Fruit fly (Drosophila melanogaster) Kc167 (cell line): ENCODE results near the gene Cat.

Experiments
- Myc ChIP-seq: fragments of >200 bp; optimal IDR thresholded peaks from 2 replicates; lab custom pipeline; 2017; ENCODE audit warnings: missing external identifiers
- Sin3A ChIP-seq: fragments of >200 bp; optimal IDR thresholded peaks from 2 replicates; lab custom pipeline; 2018; ENCODE audit warnings: missing external identifiers
- h ChIP-seq: fragments of >200 bp; optimal IDR thresholded peaks from 3 replicates; lab custom pipeline; 2018; ENCODE audit warnings: missing external identifiers
- insv ChIP-seq: fragments of >200 bp; optimal IDR thresholded peaks from 3 replicates; lab custom pipeline; 2018; ENCODE audit warnings: missing external identifiers
- psq ChIP-seq: fragments of >200 bp; optimal IDR thresholded peaks from 2 replicates; lab custom pipeline; 2017; ENCODE audit warnings: missing external identifiers
- ttk ChIP-seq: sonication (Bioruptor generic); optimal IDR thresholded peaks from 2 replicates; lab custom pipeline; 2017; ENCODE audit warnings: missing external identifiers

Cat gene

dm6 chr3L:18824851-18825250, 2.4 kb downstream of the Cat start:
- no peak for TF ChIP-seq h

- TF ChIP-seq h = no peak
- no peak for TF ChIP-seq Myc (lab: Kevin White, UChicago)
- TF ChIP-seq ttk (lab: Kevin White, UChicago) = no peak
- TF ChIP-seq insv (lab: Kevin White, UChicago) = no peak
- no peak for TF ChIP-seq psq (lab: Kevin White, UChicago)
- TF ChIP-seq Sin3A = no peak
Measured at dm6 chr3L:18825993-18826392, 3.6 kb downstream of the Cat start.

- no peak for TF ChIP-seq Myc (lab: Kevin White, UChicago)
Measured at dm6 chr3L:18828318-18828717, 5.9 kb downstream of the Cat start.

- TF ChIP-seq psq (lab: Kevin White, UChicago) = no peak
- no peak for TF ChIP-seq Myc (lab: Kevin White, UChicago)
- no peak for TF ChIP-seq h
- TF ChIP-seq ttk (lab: Kevin White, UChicago) = no peak
- TF ChIP-seq insv (lab: Kevin White, UChicago) = no peak
- TF ChIP-seq Sin3A = no peak
Measured at dm6 chr3L:18832195-18832594, 9.8 kb downstream of the Cat start.

dm6 chr3L:18832708-18833107, 10.3 kb downstream of the Cat start:
- TF ChIP-seq Sin3A (no peak), Myc (lab: Kevin White, UChicago) (no peak), ttk (lab: Kevin White, UChicago) (no peak), insv (lab: Kevin White, UChicago) (no peak), h (no peak), psq (lab: Kevin White, UChicago) (no peak)

- no peak for TF ChIP-seq psq (lab: Kevin White, UChicago)
Measured at dm6 chr3L:18833234-18833633, 10.8 kb downstream of the Cat start.

dm6 chr3L:18834924-18835323, 12.5 kb downstream of the Cat start:
- TF ChIP-seq Sin3A (no peak), insv (lab: Kevin White, UChicago) (no peak), psq (lab: Kevin White, UChicago) (no peak), h (no peak), ttk (lab: Kevin White, UChicago) (no peak), Myc (lab: Kevin White, UChicago) (no peak)

- TF ChIP-seq ttk (lab: Kevin White, UChicago) = no peak
- TF ChIP-seq Sin3A = no peak
- no peak for TF ChIP-seq psq (lab: Kevin White, UChicago)
- TF ChIP-seq h = no peak
- TF ChIP-seq insv (lab: Kevin White, UChicago) = no peak
- TF ChIP-seq Myc (lab: Kevin White, UChicago) = no peak
Measured at dm6 chr3L:18836658-18837057, 14.3 kb downstream of the Cat start.

dm6 chr3L:18837707-18838244, 15.4 kb downstream of the Cat start:
- TF ChIP-seq ttk (lab: Kevin White, UChicago) (no peak), Sin3A (no peak), h (no peak), Myc (lab: Kevin White, UChicago) (no peak), psq (lab: Kevin White, UChicago) (no peak), insv (lab: Kevin White, UChicago) (no peak)

- TF ChIP-seq insv (lab: Kevin White, UChicago) (no peak), h (no peak), Myc (lab: Kevin White, UChicago) (no peak), Sin3A (no peak), ttk (lab: Kevin White, UChicago) (no peak), psq (lab: Kevin White, UChicago) (no peak)
Measured at dm6 chr3L:18839996-18840369, 17.6 kb downstream of the Cat start.

dm6 chr3L:18840370-18841007, 18.1 kb downstream of the Cat start:
- no peak for TF ChIP-seq Myc (lab: Kevin White, UChicago)
- no peak for TF ChIP-seq ttk (lab: Kevin White, UChicago)
- no peak for TF ChIP-seq psq (lab: Kevin White, UChicago)
- TF ChIP-seq h = no peak
- TF ChIP-seq insv (lab: Kevin White, UChicago) = no peak
- no peak for TF ChIP-seq Sin3A

- no peak for TF ChIP-seq ttk (lab: Kevin White, UChicago)
- TF ChIP-seq Myc (lab: Kevin White, UChicago) = no peak
- TF ChIP-seq insv (lab: Kevin White, UChicago) = no peak
- TF ChIP-seq h = no peak
- TF ChIP-seq psq (lab: Kevin White, UChicago) = no peak
Measured at dm6 chr3L:18841269-18841668, 18.9 kb downstream of the Cat start.

- no peak for TF ChIP-seq psq (lab: Kevin White, UChicago)
- TF ChIP-seq Sin3A = no peak
Measured at dm6 chr3L:18842236-18842635, 19.8 kb downstream of the Cat start.

dm6 chr3L:18845833-18846232, 23.4 kb downstream of the Cat start:
- TF ChIP-seq insv (lab: Kevin White, UChicago) = no peak
- no peak for TF ChIP-seq psq (lab: Kevin White, UChicago)
- no peak for TF ChIP-seq ttk (lab: Kevin White, UChicago)
- TF ChIP-seq h = no peak
- TF ChIP-seq Sin3A = no peak
